Fruit fly (Drosophila melanogaster) whole organism, embryonic: Measurements from ENCODE around the gene CG43925.

ENCODE experiments used
- CG12744 ChIP-seq: fragments of 200-800 bp; sonication (Bioruptor generic); optimal IDR thresholded peaks from 2 replicates; lab custom pipeline; 2016; ENCODE audit warnings: missing biosample characterization, missing genetic modification characterization
- CG18262 ChIP-seq: fragments of 200-800 bp; optimal IDR thresholded peaks from 3 replicates; lab custom pipeline; 2019; ENCODE audit warnings: missing biosample characterization, mild to moderate bottlenecking, missing genetic modification characterization, moderate library complexity
- CG31365 ChIP-seq: fragments of 200-800 bp; sonication (Bioruptor generic); optimal IDR thresholded peaks from 2 replicates; lab custom pipeline; 2018; ENCODE audit warnings: missing biosample characterization, mild to moderate bottlenecking, missing genetic modification characterization
- CG4328 ChIP-seq: fragments of 200-800 bp; sonication (Bioruptor generic); optimal IDR thresholded peaks from 3 replicates; lab custom pipeline; 2017; ENCODE audit warnings: missing biosample characterization, missing genetic modification reagents, missing genetic modification characterization
- Optix ChIP-seq: fragments of 200-800 bp; sonication (Bioruptor generic); IDR thresholded peaks from 3 replicates; pipeline ENCODE4 v1.3.6; 2022; ENCODE audit warnings: missing biosample characterization, missing genetic modification characterization
- Spps ChIP-seq: fragments of 200-800 bp; sonication (Bioruptor generic); optimal IDR thresholded peaks from 2 replicates; lab custom pipeline; 2018; ENCODE audit warnings: missing biosample characterization, mild to moderate bottlenecking, missing genetic modification characterization
- Xrp1 ChIP-seq: fragments of 200-800 bp; sonication (Bioruptor generic); IDR thresholded peaks from 2 replicates; pipeline ENCODE4 v1.3.6; 2022; ENCODE audit warnings: missing biosample characterization, missing genetic modification characterization
- jigr1 ChIP-seq: fragments of 200-800 bp; sonication (Bioruptor generic); IDR thresholded peaks from 3 replicates; pipeline ENCODE4 v1.3.6; 2022; ENCODE audit warnings: missing biosample characterization, missing genetic modification characterization
- pnt ChIP-seq: fragments of 200-800 bp; sonication (Bioruptor generic); optimal IDR thresholded peaks from 3 replicates; lab custom pipeline; 2016; ENCODE audit warnings: missing biosample characterization, missing genetic modification characterization
- tio ChIP-seq: fragments of 200-800 bp; sonication (Bioruptor generic); optimal IDR thresholded peaks from 2 replicates; lab custom pipeline; 2017; ENCODE audit warnings: missing biosample characterization, missing genetic modification characterization, inconsistent platforms

DNA sequence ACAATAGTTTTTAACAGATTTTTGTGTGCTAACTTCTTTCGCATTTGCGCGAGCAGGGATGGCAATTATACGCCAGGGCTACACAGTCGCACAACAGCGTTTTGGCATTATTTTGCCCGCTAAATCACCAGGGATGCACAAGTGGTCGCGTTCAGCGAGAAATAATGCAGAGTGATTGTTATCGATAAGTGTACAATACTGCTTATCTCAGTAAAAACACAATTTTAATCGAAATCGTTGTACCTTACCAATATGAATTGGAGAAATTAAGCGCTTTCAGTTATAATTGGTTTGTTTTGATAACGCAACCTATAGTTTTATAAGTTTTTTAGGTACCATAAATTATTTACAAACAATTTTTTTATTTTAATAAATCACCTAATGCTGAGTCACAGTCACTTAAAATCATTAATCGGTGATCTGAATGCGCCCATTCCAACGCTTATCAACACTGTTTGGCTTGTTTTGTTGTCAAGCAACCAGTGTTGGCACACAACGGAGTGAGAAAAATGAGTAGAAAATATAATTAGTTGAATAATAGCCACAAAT lies 552 bp downstream of the CG43925 start, which contains the start of the genes Sfmbt and CG5439:
- TF ChIP-seq CG4328 (GFP tag; lab: Kevin White, UChicago) (peak; percentile 68), Xrp1 (peak; percentile 66), pnt (GFP tag; lab: Kevin White, UChicago) (peak; percentile 82), tio (no peak), CG31365 (no peak), Spps (peak; percentile 22), CG12744 (peak; percentile 50), CG18262 (tag; lab: Kevin White, UChicago) (peak; percentile 79), Optix (GFP tag; lab: Robert Waterston, UW) (0 out of 3 replicates have a peak, but pooled peaks have one; percentile 26), jigr1 (GFP tag; lab: Robert Waterston, UW) (peak; percentile 45; the same call in 1 of the 3 replicates)
